Worm (Caenorhabditis elegans): ENCODE data around the gene srv-16.

Gene srv-16

ce11 chrIV:15933814-15934213 is at the start of gene srv-16:
TSS of gene srv-16 (minus strand) at chrIV:15933914.
- TF ChIP-seq skn-1 (tag; optimal IDR thresholded peaks at IDR 0.05): no peak
- TF ChIP-seq ceh-32 (tag; optimal IDR thresholded peaks at IDR 0.05; ENCODE audit: poor library complexity): no peak
- TF ChIP-seq mep-1 (tag; optimal IDR thresholded peaks at IDR 0.05): no peak
- TF ChIP-seq mdl-1 (tag; optimal IDR thresholded peaks at IDR 0.05): no peak
- TF ChIP-seq F49E8.2 (tag; optimal IDR thresholded peaks at IDR 0.05; ENCODE audit: borderline replicate concordance): no peak
- TF ChIP-seq gei-8 (GFP tag; optimal IDR thresholded peaks at IDR 0.05): no peak
- TF ChIP-seq zip-2 (tag; optimal IDR thresholded peaks at IDR 0.05): no peak
- TF ChIP-seq ceh-44 (GFP tag; IDR thresholded peaks at IDR 0.05): no peak
- no peak for TF ChIP-seq lsy-2 (tag; optimal IDR thresholded peaks at IDR 0.05)
- no peak for TF ChIP-seq F37D6.2 (tag; optimal IDR thresholded peaks at IDR 0.05)
- TF ChIP-seq madf-5 (GFP tag; IDR thresholded peaks at IDR 0.05): no peak

- peak; percentile 86 for TF ChIP-seq aha-1 (tag)
These were observed 45.9 kb upstream of the srv-16 start for ce11 chrIV:15979610-15980009.

DNA sequence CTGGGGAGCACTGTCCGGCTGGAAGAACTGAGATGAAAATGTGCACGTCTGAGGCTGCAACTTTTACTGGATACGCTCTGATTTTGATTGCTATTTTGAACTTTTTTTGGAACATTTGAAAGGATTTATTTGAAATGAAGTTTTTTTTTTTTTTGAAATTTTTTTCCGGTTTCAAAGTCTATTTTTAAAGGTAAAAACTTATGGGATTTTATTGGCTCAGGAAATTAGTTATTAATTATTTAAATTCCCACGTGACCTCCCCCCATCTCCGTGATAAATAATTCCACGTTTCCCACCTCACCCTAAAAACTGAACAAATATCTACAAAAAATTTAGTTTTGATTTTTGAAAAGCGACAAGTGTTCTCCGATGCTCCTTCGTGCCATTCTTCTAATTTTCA is 30.6 kb upstream of the srv-16 start, which contains the start of gene Y105C5B.18:
Y105C5B.18 (plus strand) TSS at position 301 of the 400 bp plus-strand sequence.
- TF ChIP-seq madf-5 (GFP tag; IDR thresholded peaks at IDR 0.05) (no peak), ces-1 (GFP tag; optimal IDR thresholded peaks at IDR 0.05) (no peak), ceh-44 (GFP tag; IDR thresholded peaks at IDR 0.05) (no peak), unc-62 (GFP tag; optimal IDR thresholded peaks at IDR 0.05 in 1 of 2) (no peak), unc-62 (tag; optimal IDR thresholded peaks at IDR 0.05) (no peak), nhr-28 (tag; optimal IDR thresholded peaks at IDR 0.05) (no peak), lin-15B (tag; optimal IDR thresholded peaks at IDR 0.05) (no peak), rbr-2 (tag; optimal IDR thresholded peaks at IDR 0.05) (no peak), nhr-102 (tag; optimal IDR thresholded peaks at IDR 0.05) (no peak), daf-16 (GFP tag; optimal IDR thresholded peaks at IDR 0.05) (no peak), daf-16 (tag; optimal IDR thresholded peaks at IDR 0.05) (no peak), tag-97 (GFP tag; IDR thresholded peaks at IDR 0.05) (no peak), ztf-11 (tag; optimal IDR thresholded peaks at IDR 0.05) (no peak), fkh-10 (GFP tag; optimal IDR thresholded peaks at IDR 0.05) (no peak), nhr-76 (tag; optimal IDR thresholded peaks at IDR 0.05) (no peak), ceh-28 (tag; optimal IDR thresholded peaks at IDR 0.05) (no peak), dpl-1 (GFP tag; optimal IDR thresholded peaks at IDR 0.05) (no peak), daf-12 (tag; optimal IDR thresholded peaks at IDR 0.05) (no peak), spr-3 (GFP tag; optimal IDR thresholded peaks at IDR 0.05) (no peak), php-3 (GFP tag; IDR thresholded peaks at IDR 0.05) (no peak)

ce11 chrIV:15962801-15963200 is 29.1 kb upstream of the srv-16 start, which contains the start of gene Y105C5B.17:
TSS of gene Y105C5B.17 (plus strand) at chrIV:15963101.
- TF ChIP-seq mep-1 (tag; optimal IDR thresholded peaks at IDR 0.05): no peak

- TF ChIP-seq unc-62 (GFP tag; optimal IDR thresholded peaks at IDR 0.05 in 1 of 2) (peak in 1 of 2 experiments; percentile 87), unc-62 (tag; optimal IDR thresholded peaks at IDR 0.05) (no peak), duxl-1 (tag; optimal IDR thresholded peaks at IDR 0.05; ENCODE audit: poor library complexity) (no peak), aha-1 (tag) (peak; percentile 54)
These were observed 28.6 kb upstream of the srv-16 start, which contains the start of gene lgc-19 for ce11 chrIV:15962219-15962762. TSS of gene lgc-19 (minus strand) at chrIV:15962712.

DNA sequence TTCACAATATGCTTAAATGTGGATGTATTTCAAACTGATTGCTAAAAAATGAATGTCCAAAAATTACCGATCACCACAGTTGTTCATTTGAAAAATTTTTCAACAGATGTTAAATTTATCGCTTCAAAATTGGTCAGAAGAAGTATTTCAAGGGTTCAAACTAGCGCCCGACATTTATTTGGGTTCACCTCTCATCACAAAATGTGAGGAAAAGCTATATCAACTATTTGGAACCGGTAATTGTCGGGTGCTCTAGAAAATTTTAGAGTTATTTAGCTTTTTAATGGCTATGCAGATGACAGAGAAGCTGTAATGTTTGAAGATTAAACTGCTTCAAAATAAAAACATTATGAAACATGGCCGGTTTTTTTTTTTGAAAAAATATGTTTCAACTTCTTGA is 27.4 kb upstream of the srv-16 start:
- TF ChIP-seq snpc-1.2 (GFP tag; IDR thresholded peaks at IDR 0.05): peak; percentile 66
- peak in 1 of 2 experiments; percentile 27 for TF ChIP-seq unc-62 (GFP tag; optimal IDR thresholded peaks at IDR 0.05 in 1 of 2)
- TF ChIP-seq unc-62 (tag; optimal IDR thresholded peaks at IDR 0.05): no peak
- TF ChIP-seq madf-9 (GFP tag; conservative IDR thresholded peaks at IDR 0.05): no peak

All from whole organism, L4 larva.